Worm (Caenorhabditis elegans) whole organism, L4 larva: ENCODE measurements around the gene sri-10.

Source experiments
- F10B5.3 ChIP-seq: sonication (generic microtip); optimal IDR thresholded peaks from 2 replicates; lab custom pipeline; 2016; ENCODE audit warnings: mild to moderate bottlenecking, missing genetic modification characterization, missing compliant biosample characterization
- F44E2.7 ChIP-seq: fragments of 200-800 bp; sonication (Bioruptor generic); IDR thresholded peaks from 2 replicates; pipeline ENCODE4 v2.1.2; 2022; ENCODE audit warnings: missing genetic modification characterization, missing compliant biosample characterization
- T20F7.1 ChIP-seq: fragments of 200-800 bp; sonication (Bioruptor generic); optimal IDR thresholded peaks from 2 replicates; lab custom pipeline; 2018; ENCODE audit warnings: mild to moderate bottlenecking, missing genetic modification characterization, missing compliant biosample characterization
- T26A8.4 ChIP-seq: fragments of 200-800 bp; sonication (Bioruptor generic); IDR thresholded peaks from 2 replicates; pipeline ENCODE4 v1.3.6; 2022; ENCODE audit warnings: missing genetic modification characterization, missing compliant biosample characterization
- Y105C5A.15 ChIP-seq: fragments of 200-800 bp; sonication (Bioruptor generic); IDR thresholded peaks from 2 replicates; pipeline ENCODE4 v1.3.6; 2022; ENCODE audit warnings: missing genetic modification characterization, missing compliant biosample characterization
- ZK546.5 ChIP-seq, 2 experiments: sonication (generic microtip); optimal IDR thresholded peaks; 2 replicates each; lab custom pipeline; 2017; ENCODE audit warnings: missing biosample characterization in 2 of 2, missing genetic modification characterization in 2 of 2
- aly-2 ChIP-seq: sonication (generic microtip); optimal IDR thresholded peaks from 2 replicates; lab custom pipeline; 2018; ENCODE audit warnings: missing biosample characterization, missing genetic modification characterization
- ceh-20 ChIP-seq: fragments of 200-800 bp; sonication (Bioruptor generic); IDR thresholded peaks from 2 replicates; pipeline ENCODE4 v1.3.6; 2022; ENCODE audit warnings: missing genetic modification reagents, missing genetic modification characterization, missing compliant biosample characterization
- ceh-28 ChIP-seq: fragments of 150-350 bp; optimal IDR thresholded peaks from 2 replicates; lab custom pipeline; 2014; ENCODE audit warnings: missing biosample characterization, missing genetic modification reagents, missing genetic modification characterization
- ceh-82 ChIP-seq: sonication (generic microtip); optimal IDR thresholded peaks from 2 replicates; lab custom pipeline; 2017; ENCODE audit warnings: missing biosample characterization, missing genetic modification characterization
- ces-1 ChIP-seq: fragments of 150-350 bp; sonication (generic microtip); optimal IDR thresholded peaks from 4 replicates; lab custom pipeline; 2014; ENCODE audit warnings: missing biosample characterization, missing genetic modification reagents, missing genetic modification characterization
- ctbp-1 ChIP-seq: fragments of 200-800 bp; sonication (Bioruptor generic); IDR thresholded peaks from 2 replicates; pipeline ENCODE4 v1.3.6; 2022; ENCODE audit warnings: missing genetic modification reagents, missing genetic modification characterization, missing compliant biosample characterization
- daf-12 ChIP-seq: fragments of 150-350 bp; optimal IDR thresholded peaks from 2 replicates; lab custom pipeline; 2014; ENCODE audit warnings: missing biosample characterization, missing genetic modification reagents, missing genetic modification characterization
- daf-19 ChIP-seq: fragments of 200-800 bp; sonication (Bioruptor generic); conservative IDR thresholded peaks from 2 replicates; pipeline ENCODE4 v1.3.6; 2022; ENCODE audit warnings: missing genetic modification characterization, missing compliant biosample characterization
- daf-8 ChIP-seq: fragments of 200-800 bp; sonication (Bioruptor generic); IDR thresholded peaks from 2 replicates; pipeline ENCODE4 v1.3.6; 2022; ENCODE audit warnings: missing genetic modification characterization, missing compliant biosample characterization
- egl-43 ChIP-seq: fragments of 200-800 bp; sonication (Bioruptor generic); IDR thresholded peaks from 2 replicates; pipeline ENCODE4 v1.3.6; 2022; ENCODE audit warnings: missing genetic modification reagents, missing genetic modification characterization, missing compliant biosample characterization
- hif-1 ChIP-seq, 2 experiments: sonication (generic microtip); optimal IDR thresholded peaks; 2 replicates each; lab custom pipeline; 2016 to 2017; ENCODE audit warnings: missing compliant biosample characterization in 2 of 2, missing genetic modification characterization in 2 of 2, missing genetic modification reagents in 2 of 2, missing genotype in 2 of 2, mild to moderate bottlenecking in 1 of 2
- hlh-11 ChIP-seq: fragments of 200-800 bp; sonication (Bioruptor generic); optimal IDR thresholded peaks from 2 replicates; lab custom pipeline; 2018; ENCODE audit warnings: mild to moderate bottlenecking, missing genetic modification characterization, missing compliant biosample characterization
- hlh-30 ChIP-seq: sonication (generic microtip); optimal IDR thresholded peaks from 2 replicates; lab custom pipeline; 2017; ENCODE audit warnings: antibody characterized with exemption, mild to moderate bottlenecking, missing genetic modification characterization, missing compliant biosample characterization; ENCODE audit not compliant: insufficient read depth
- hmg-1.1 ChIP-seq: fragments of 200-800 bp; sonication (Bioruptor generic); IDR thresholded peaks from 2 replicates; pipeline ENCODE4 v1.3.6; 2022; ENCODE audit warnings: missing genetic modification reagents, missing genetic modification characterization, missing compliant biosample characterization
- lin-1 ChIP-seq: fragments of 200-800 bp; sonication (Bioruptor generic); IDR thresholded peaks from 2 replicates; pipeline ENCODE4 v1.3.6; 2022; ENCODE audit warnings: missing genetic modification reagents, missing genetic modification characterization, missing compliant biosample characterization
- lin-29 ChIP-seq: fragments of 200-800 bp; sonication (Bioruptor generic); IDR thresholded peaks from 2 replicates; pipeline ENCODE4 v1.3.6; 2022; ENCODE audit warnings: missing genetic modification reagents, missing genetic modification characterization, missing compliant biosample characterization
- lin-38 ChIP-seq: fragments of 200-800 bp; sonication (Bioruptor generic); IDR thresholded peaks from 2 replicates; pipeline ENCODE4 v1.3.6; 2022; ENCODE audit warnings: missing genetic modification reagents, missing genetic modification characterization, missing compliant biosample characterization
- lin-39 ChIP-seq: fragments of 150-350 bp; optimal IDR thresholded peaks from 2 replicates; lab custom pipeline; 2014; ENCODE audit warnings: missing biosample characterization, missing genetic modification reagents, missing genetic modification characterization
- lir-3 ChIP-seq: sonication (generic microtip); optimal IDR thresholded peaks from 2 replicates; lab custom pipeline; 2016; ENCODE audit warnings: mild to moderate bottlenecking, missing genetic modification characterization, missing compliant biosample characterization
- mdl-1 ChIP-seq, 2 experiments: fragments of 150-350 bp in 1 of 2; sonication (generic microtip) in 1 of 2; optimal IDR thresholded peaks; 2 replicates each; lab custom pipeline; 2014 to 2017; ENCODE audit warnings: missing biosample characterization in 2 of 2, missing genetic modification characterization in 2 of 2
- mes-2 ChIP-seq: sonication (generic microtip); optimal IDR thresholded peaks from 2 replicates; lab custom pipeline; 2016; ENCODE audit warnings: missing genotype, mild to moderate bottlenecking, missing genetic modification characterization, missing compliant biosample characterization; ENCODE audit not compliant: poor library complexity, severe bottlenecking
- nhr-25 ChIP-seq: sonication (generic microtip); optimal IDR thresholded peaks from 2 replicates; lab custom pipeline; 2017; ENCODE audit warnings: missing genetic modification characterization, mild to moderate bottlenecking, missing compliant biosample characterization, antibody characterized with exemption, moderate library complexity, borderline replicate concordance; ENCODE audit not compliant: insufficient read depth
- php-3 ChIP-seq: fragments of 200-800 bp; sonication (Bioruptor generic); IDR thresholded peaks from 2 replicates; pipeline ENCODE4 v1.3.6; 2022; ENCODE audit warnings: missing genetic modification reagents, missing genetic modification characterization, missing compliant biosample characterization
- saeg-2 ChIP-seq: fragments of 200-800 bp; sonication (Bioruptor generic); IDR thresholded peaks from 2 replicates; pipeline ENCODE4 v1.3.6; 2022; ENCODE audit warnings: missing genetic modification reagents, missing genetic modification characterization, missing compliant biosample characterization
- tra-1 ChIP-seq: fragments of 200-800 bp; sonication (Bioruptor generic); IDR thresholded peaks from 2 replicates; pipeline ENCODE4 v1.3.6; 2022; ENCODE audit warnings: missing genetic modification reagents, missing genetic modification characterization, missing compliant biosample characterization
- unc-62 ChIP-seq, 3 experiments: fragments of 150-350 bp in 1 of 3; sonication (generic microtip); optimal IDR thresholded peaks in 2 of 3; peaks in 1 of 3; 1 replicate in 1 of 3; 2 replicates in 2 of 3; lab custom pipeline; 2014 to 2017; ENCODE audit warnings: missing biosample characterization in 3 of 3, missing genetic modification characterization in 3 of 3, missing genetic modification reagents in 3 of 3, missing genotype in 1 of 3
- vab-7 ChIP-seq: fragments of 200-800 bp; sonication (Bioruptor generic); IDR thresholded peaks from 2 replicates; pipeline ENCODE4 v1.3.6; 2022; ENCODE audit warnings: missing genetic modification reagents, missing genetic modification characterization, missing compliant biosample characterization
- zag-1 ChIP-seq: fragments of 150-350 bp; optimal IDR thresholded peaks from 2 replicates; lab custom pipeline; 2014; ENCODE audit warnings: missing biosample characterization, missing genetic modification characterization
- zfp-2 ChIP-seq: sonication (generic microtip); optimal IDR thresholded peaks from 2 replicates; lab custom pipeline; 2016; ENCODE audit warnings: mild to moderate bottlenecking, missing genetic modification characterization, missing compliant biosample characterization

The sri-10 gene

ce11 chrV:18810705-18811104 is 4.4 kb upstream of the sri-10 start, which contains the start of gene C54E10.3:
Gene C54E10.3, plus strand, starts transcription at chrV:18811005.
- TF ChIP-seq lin-38 (GFP tag; lab: Robert Waterston, UW) (no peak), egl-43 (GFP tag; lab: Robert Waterston, UW) (no peak), T26A8.4 (GFP tag; lab: Robert Waterston, UW) (no peak), tra-1 (no peak), ctbp-1 (GFP tag; lab: Robert Waterston, UW) (no peak), php-3 (GFP tag; lab: Robert Waterston, UW) (no peak), mes-2 (tag; lab: Kevin White, UChicago) (no peak)

- no peak for TF ChIP-seq F10B5.3 (tag; lab: Kevin White, UChicago)
- no peak for TF ChIP-seq F44E2.7
- TF ChIP-seq hmg-1.1: peak; percentile 57; the same call in 1 of the 2 replicates
- TF ChIP-seq ces-1 (GFP tag; lab: Kevin White, UChicago): peak; percentile 16
- no peak for TF ChIP-seq unc-62 (GFP tag; optimal IDR thresholded peaks at IDR 0.05 in 1 of 2; lab: Kevin White, UChicago)
- TF ChIP-seq unc-62 (tag; optimal IDR thresholded peaks at IDR 0.05; lab: Kevin White, UChicago): no peak
- TF ChIP-seq ceh-20 (GFP tag; lab: Robert Waterston, UW): no peak
- no peak for TF ChIP-seq ZK546.5 (tag; optimal IDR thresholded peaks at IDR 0.05; lab: Kevin White, UChicago)
- no peak for TF ChIP-seq daf-19 (GFP tag; lab: Robert Waterston, UW)
- TF ChIP-seq lin-29: no peak
- TF ChIP-seq mdl-1 (tag; optimal IDR thresholded peaks at IDR 0.05; lab: Kevin White, UChicago): no peak
- TF ChIP-seq Y105C5A.15 (GFP tag; lab: Robert Waterston, UW): no peak
- peak; percentile 4 for TF ChIP-seq hlh-11 (tag; lab: Kevin White, UChicago)
- no peak for TF ChIP-seq daf-12 (tag; lab: Kevin White, UChicago)
- TF ChIP-seq hlh-30: peak; percentile 18
These were observed 2.3 kb upstream of the sri-10 start, which contains the start of gene C54E10.6 for ce11 chrV:18808621-18809020. Gene C54E10.6, minus strand, starts transcription at chrV:18808729.

ce11 chrV:18803260-18803659 is 3.0 kb downstream of the sri-10 start, which contains the start of gene C54E10.10:
Gene C54E10.10, minus strand, starts transcription at chrV:18803360.
- TF ChIP-seq ceh-82 (no peak), saeg-2 (GFP tag; lab: Robert Waterston, UW) (no peak), lin-38 (GFP tag; lab: Robert Waterston, UW) (no peak), lin-1 (GFP tag; lab: Robert Waterston, UW) (no peak), T20F7.1 (no peak), vab-7 (GFP tag; lab: Robert Waterston, UW) (no peak), zfp-2 (tag; lab: Kevin White, UChicago) (no peak), ceh-28 (no peak), Y105C5A.15 (GFP tag; lab: Robert Waterston, UW) (no peak), nhr-25 (no peak), F10B5.3 (tag; lab: Kevin White, UChicago) (no peak), hif-1 (tag; optimal IDR thresholded peaks at IDR 0.05; lab: Kevin White, UChicago) (no peak), daf-8 (no peak), aly-2 (tag; lab: Kevin White, UChicago) (no peak), lir-3 (tag; lab: Kevin White, UChicago) (no peak), F44E2.7 (no peak), ces-1 (GFP tag; lab: Kevin White, UChicago) (no peak), zag-1 (tag; lab: Kevin White, UChicago) (no peak)

ce11 chrV:18802077-18802476 is 4.2 kb downstream of the sri-10 start, which contains the start of gene C54E10.11:
Gene C54E10.11, minus strand, starts transcription at chrV:18802177.
- TF ChIP-seq lin-39 (tag; lab: Kevin White, UChicago): no peak
